Worm (Caenorhabditis elegans) whole organism, L4/young adult: ENCODE results near the gene str-150.

Experiments
- W03F9.2 ChIP-seq: fragments of 150-350 bp; optimal IDR thresholded peaks from 2 replicates; lab custom pipeline; 2014; ENCODE audit warnings: missing biosample characterization, missing genetic modification characterization
- dao-5 ChIP-seq: sonication (generic microtip); optimal IDR thresholded peaks from 2 replicates; lab custom pipeline; 2016; ENCODE audit warnings: missing genotype, missing genetic modification characterization, moderate library complexity, missing compliant biosample characterization
- him-1 ChIP-seq: sonication (generic microtip); optimal IDR thresholded peaks from 2 replicates; lab custom pipeline; 2016; ENCODE audit warnings: missing genotype, missing genetic modification reagents, missing genetic modification characterization, missing compliant biosample characterization

Gene str-150

ce11 chrV:16588428-16588827, 5.4 kb downstream of the str-150 start, which contains the start of gene srw-73:
Gene srw-73, minus strand, starts transcription at chrV:16588528.
- TF ChIP-seq him-1 (tag; lab: Kevin White, UChicago) (no peak), dao-5 (tag; lab: Kevin White, UChicago) (no peak), W03F9.2 (tag; lab: Kevin White, UChicago) (no peak)

ce11 chrV:16589488-16589887, 6.4 kb downstream of the str-150 start:
- TF ChIP-seq him-1 (tag; lab: Kevin White, UChicago) (no peak), dao-5 (tag; lab: Kevin White, UChicago) (no peak), W03F9.2 (tag; lab: Kevin White, UChicago) (no peak)

- TF ChIP-seq dao-5 (tag; lab: Kevin White, UChicago): no peak
- no peak for TF ChIP-seq him-1 (tag; lab: Kevin White, UChicago)
- TF ChIP-seq W03F9.2 (tag; lab: Kevin White, UChicago): no peak
These were observed 9.1 kb downstream of the str-150 start, which contains the start of gene srh-269 for ce11 chrV:16591992-16592798. Gene srh-269, minus strand, starts transcription at chrV:16592042.

ce11 chrV:16592947-16593791, 10.1 kb downstream of the str-150 start:
- TF ChIP-seq him-1 (tag; lab: Kevin White, UChicago) (no peak), W03F9.2 (tag; lab: Kevin White, UChicago) (no peak), dao-5 (tag; lab: Kevin White, UChicago) (no peak)

- TF ChIP-seq W03F9.2 (tag; lab: Kevin White, UChicago): no peak
- TF ChIP-seq dao-5 (tag; lab: Kevin White, UChicago): no peak
- TF ChIP-seq him-1 (tag; lab: Kevin White, UChicago): no peak
These were observed 10.7 kb downstream of the str-150 start for ce11 chrV:16593792-16594059.

ce11 chrV:16594514-16594913, 11.4 kb downstream of the str-150 start:
- TF ChIP-seq dao-5 (tag; lab: Kevin White, UChicago): no peak
- no peak for TF ChIP-seq him-1 (tag; lab: Kevin White, UChicago)
- TF ChIP-seq W03F9.2 (tag; lab: Kevin White, UChicago): no peak

- no peak for TF ChIP-seq dao-5 (tag; lab: Kevin White, UChicago)
- no peak for TF ChIP-seq him-1 (tag; lab: Kevin White, UChicago)
- TF ChIP-seq W03F9.2 (tag; lab: Kevin White, UChicago): no peak
These were observed 12.2 kb downstream of the str-150 start, which contains the start of gene cpl-1 for ce11 chrV:16595140-16595791. Gene cpl-1, minus strand, starts transcription at chrV:16595346.

- TF ChIP-seq W03F9.2 (tag; lab: Kevin White, UChicago) (no peak), him-1 (tag; lab: Kevin White, UChicago) (no peak), dao-5 (tag; lab: Kevin White, UChicago) (no peak)
These were observed 13.0 kb downstream of the str-150 start for ce11 chrV:16596102-16596501.

ce11 chrV:16598437-16598836, 15.4 kb downstream of the str-150 start:
- no peak for TF ChIP-seq W03F9.2 (tag; lab: Kevin White, UChicago)
- TF ChIP-seq dao-5 (tag; lab: Kevin White, UChicago): no peak

- TF ChIP-seq W03F9.2 (tag; lab: Kevin White, UChicago): no peak
- TF ChIP-seq dao-5 (tag; lab: Kevin White, UChicago): no peak
- no peak for TF ChIP-seq him-1 (tag; lab: Kevin White, UChicago)
These were observed 16.8 kb downstream of the str-150 start for ce11 chrV:16599835-16600234.

ce11 chrV:16600623-16601022, 17.6 kb downstream of the str-150 start, which contains the start of gene T03E6.9:
Gene T03E6.9, minus strand, starts transcription at chrV:16600723.
- no peak for TF ChIP-seq him-1 (tag; lab: Kevin White, UChicago)
- no peak for TF ChIP-seq dao-5 (tag; lab: Kevin White, UChicago)
- no peak for TF ChIP-seq W03F9.2 (tag; lab: Kevin White, UChicago)

ce11 chrV:16603102-16603501, 20.0 kb downstream of the str-150 start, which contains the start of gene T03E6.8:
Gene T03E6.8, minus strand, starts transcription at chrV:16603202.
- TF ChIP-seq dao-5 (tag; lab: Kevin White, UChicago): no peak
- TF ChIP-seq him-1 (tag; lab: Kevin White, UChicago): no peak
- TF ChIP-seq W03F9.2 (tag; lab: Kevin White, UChicago): no peak

- TF ChIP-seq him-1 (tag; lab: Kevin White, UChicago): no peak
- TF ChIP-seq dao-5 (tag; lab: Kevin White, UChicago): no peak
- TF ChIP-seq W03F9.2 (tag; lab: Kevin White, UChicago): no peak
These were observed 21.2 kb downstream of the str-150 start for ce11 chrV:16604301-16604700.
